Worm (Caenorhabditis elegans) whole organism, L4/young adult: ENCODE measurements around the gene pals-39.

Experiments used
- W03F9.2 ChIP-seq: fragments of 150-350 bp; optimal IDR thresholded peaks from 2 replicates; lab custom pipeline; 2014; ENCODE audit warnings: missing biosample characterization, missing genetic modification characterization
- dao-5 ChIP-seq: sonication (generic microtip); optimal IDR thresholded peaks from 2 replicates; lab custom pipeline; 2016; ENCODE audit warnings: missing genotype, missing genetic modification characterization, moderate library complexity, missing compliant biosample characterization
- him-1 ChIP-seq: sonication (generic microtip); optimal IDR thresholded peaks from 2 replicates; lab custom pipeline; 2016; ENCODE audit warnings: missing genotype, missing genetic modification reagents, missing genetic modification characterization, missing compliant biosample characterization

pals-39 gene

ce11 chrV:12462908-12463307, 19.3 kb upstream of the pals-39 start, which contains the start of gene egl-10:
egl-10 (minus strand) TSS chrV:12463008.
- no peak for TF ChIP-seq dao-5

ce11 chrV:12460583-12460982, 16.9 kb upstream of the pals-39 start:
- TF ChIP-seq W03F9.2 (tag; lab: Kevin White, UChicago) (no peak), him-1 (tag; lab: Kevin White, UChicago) (no peak), dao-5 (no peak)

ce11 chrV:12455695-12456094, 12.0 kb upstream of the pals-39 start:
- TF ChIP-seq dao-5, result no peak
- TF ChIP-seq him-1 (tag; lab: Kevin White, UChicago), result peak; percentile 12

- TF ChIP-seq W03F9.2 (tag; lab: Kevin White, UChicago) (no peak), dao-5 (no peak), him-1 (tag; lab: Kevin White, UChicago) (no peak)
These were observed 6.8 kb upstream of the pals-39 start, which contains the start of gene F28C1.1 for ce11 chrV:12450441-12450840. F28C1.1 (plus strand) TSS chrV:12450805.

ce11 chrV:12449902-12450301, 6.2 kb upstream of the pals-39 start, which contains the start of gene C54D10.10:
C54D10.10 (minus strand) TSS chrV:12450002.
- no peak for TF ChIP-seq W03F9.2 (tag; lab: Kevin White, UChicago)
- TF ChIP-seq him-1 (tag; lab: Kevin White, UChicago), result no peak
- TF ChIP-seq dao-5, result no peak

- no peak for TF ChIP-seq dao-5
- TF ChIP-seq W03F9.2 (tag; lab: Kevin White, UChicago), result no peak
These were observed 3.2 kb upstream of the pals-39 start, which contains the start of the genes pals-38 and C54D10.9 for ce11 chrV:12446895-12447294. pals-38 (minus strand) TSS chrV:12446995. C54D10.9 (plus strand) TSS chrV:12447153.

ce11 chrV:12441420-12441819, 2.2 kb downstream of the pals-39 start, which contains the start of gene pals-37:
pals-37 (minus strand) TSS chrV:12441520.
- TF ChIP-seq him-1 (tag; lab: Kevin White, UChicago) (no peak), dao-5 (no peak), W03F9.2 (tag; lab: Kevin White, UChicago) (no peak)

- TF ChIP-seq him-1 (tag; lab: Kevin White, UChicago) (no peak), dao-5 (no peak), W03F9.2 (tag; lab: Kevin White, UChicago) (no peak)
These were observed 9.9 kb downstream of the pals-39 start, which contains the start of gene srh-25 for ce11 chrV:12433717-12434116. srh-25 (minus strand) TSS chrV:12433817.

ce11 chrV:12433105-12433504, 10.5 kb downstream of the pals-39 start:
- no peak for TF ChIP-seq W03F9.2 (tag; lab: Kevin White, UChicago)
- TF ChIP-seq him-1 (tag; lab: Kevin White, UChicago), result no peak
- no peak for TF ChIP-seq dao-5

- TF ChIP-seq dao-5 (no peak), him-1 (tag; lab: Kevin White, UChicago) (no peak), W03F9.2 (tag; lab: Kevin White, UChicago) (no peak)
These were observed 11.5 kb downstream of the pals-39 start, which contains the start of gene C54D10.13 for ce11 chrV:12432111-12432510. C54D10.13 (minus strand) TSS chrV:12432289.

ce11 chrV:12429039-12429438, 14.6 kb downstream of the pals-39 start, which contains the start of gene C54D10.5:
C54D10.5 (plus strand) TSS chrV:12429339.
- TF ChIP-seq him-1 (tag; lab: Kevin White, UChicago) (no peak), dao-5 (no peak), W03F9.2 (tag; lab: Kevin White, UChicago) (no peak)

- TF ChIP-seq dao-5, result no peak
- TF ChIP-seq him-1 (tag; lab: Kevin White, UChicago), result no peak
- no peak for TF ChIP-seq W03F9.2 (tag; lab: Kevin White, UChicago)
These were observed 15.8 kb downstream of the pals-39 start for ce11 chrV:12427826-12428225.

- TF ChIP-seq W03F9.2 (tag; lab: Kevin White, UChicago) (no peak), dao-5 (no peak), him-1 (tag; lab: Kevin White, UChicago) (no peak)
These were observed 22.3 kb downstream of the pals-39 start for ce11 chrV:12421360-12421759.

- no peak for TF ChIP-seq him-1 (tag; lab: Kevin White, UChicago)
- no peak for TF ChIP-seq dao-5
- TF ChIP-seq W03F9.2 (tag; lab: Kevin White, UChicago), result no peak
These were observed 22.8 kb downstream of the pals-39 start, which contains the start of gene C54D10.4 for ce11 chrV:12420843-12421242. C54D10.4 (minus strand) TSS chrV:12420943.

- TF ChIP-seq W03F9.2 (tag; lab: Kevin White, UChicago), result no peak
- TF ChIP-seq dao-5, result no peak
- no peak for TF ChIP-seq him-1 (tag; lab: Kevin White, UChicago)
These were observed 25.4 kb downstream of the pals-39 start, which contains the start of gene C54D10.3 for ce11 chrV:12418292-12418691. C54D10.3 (plus strand) TSS chrV:12418592.
